Worm (Caenorhabditis elegans) whole organism, L3 larva: ENCODE results near the gene Y59A8A.8.
A peak's percentile ranks its signal among the peaks of the same experiment; 100 is the strongest.

Experiments
- R02D3.7 ChIP-seq: fragments of 150-350 bp; optimal IDR thresholded peaks from 2 replicates; lab custom pipeline; 2014; ENCODE audit warnings: missing biosample characterization, missing genetic modification characterization
- ZK546.5 ChIP-seq: sonication (generic microtip); optimal IDR thresholded peaks from 2 replicates; lab custom pipeline; 2017; ENCODE audit warnings: missing biosample characterization, missing genetic modification characterization
- aly-2 ChIP-seq: fragments of 150-350 bp; optimal IDR thresholded peaks from 2 replicates; lab custom pipeline; 2014; ENCODE audit warnings: missing biosample characterization, missing genetic modification characterization
- ama-1 ChIP-seq: fragments of 150-350 bp; optimal IDR thresholded peaks from 2 replicates; lab custom pipeline; 2018
- ceh-16 ChIP-seq: sonication (generic microtip); optimal IDR thresholded peaks from 2 replicates; lab custom pipeline; 2017; ENCODE audit warnings: missing biosample characterization, missing genetic modification characterization
- ceh-28 ChIP-seq: fragments of 150-350 bp; optimal IDR thresholded peaks from 2 replicates; lab custom pipeline; 2014; ENCODE audit warnings: missing biosample characterization, missing genetic modification reagents, missing genetic modification characterization
- ceh-82 ChIP-seq: fragments of 150-350 bp; optimal IDR thresholded peaks from 2 replicates; lab custom pipeline; 2014; ENCODE audit warnings: missing biosample characterization, missing genetic modification characterization
- ceh-9 ChIP-seq: sonication (generic microtip); optimal IDR thresholded peaks from 2 replicates; lab custom pipeline; 2018; ENCODE audit warnings: missing biosample characterization, missing genetic modification characterization
- daf-12 ChIP-seq: fragments of 150-350 bp; optimal IDR thresholded peaks from 2 replicates; lab custom pipeline; 2014; ENCODE audit warnings: missing biosample characterization, missing genetic modification reagents, missing genetic modification characterization
- egl-27 ChIP-seq: sonication (generic microtip); optimal IDR thresholded peaks from 4 replicates; lab custom pipeline; 2017; ENCODE audit warnings: missing biosample characterization, missing genetic modification reagents, missing genetic modification characterization
- egl-5 ChIP-seq: fragments of 150-350 bp; optimal IDR thresholded peaks from 2 replicates; lab custom pipeline; 2017; ENCODE audit warnings: missing biosample characterization, missing genetic modification reagents, missing genetic modification characterization, inconsistent platforms
- elt-1 ChIP-seq: fragments of 150-350 bp; optimal IDR thresholded peaks from 2 replicates; lab custom pipeline; 2014; ENCODE audit warnings: missing biosample characterization, missing genetic modification characterization
- elt-2 ChIP-seq: sonication (generic microtip); optimal IDR thresholded peaks from 2 replicates; lab custom pipeline; 2016; ENCODE audit warnings: missing genetic modification reagents, mild to moderate bottlenecking, missing genetic modification characterization, missing compliant biosample characterization
- elt-3 ChIP-seq, 3 experiments: fragments of 150-350 bp in 1 of 3; sonication (generic microtip) in 2 of 3; optimal IDR thresholded peaks; 2 replicates in 2 of 3; 4 replicates in 1 of 3; lab custom pipeline; 2014 to 2017; ENCODE audit warnings: missing biosample characterization in 3 of 3, missing genetic modification characterization in 3 of 3
- eor-1 ChIP-seq, 2 experiments: fragments of 150-350 bp; optimal IDR thresholded peaks; 2 replicates each; lab custom pipeline; 2014 to 2018; ENCODE audit warnings: missing biosample characterization in 2 of 2, missing genetic modification characterization in 2 of 2
- fkh-10 ChIP-seq: sonication (generic microtip); optimal IDR thresholded peaks from 2 replicates; lab custom pipeline; 2017; ENCODE audit warnings: missing biosample characterization, missing genetic modification reagents, missing genetic modification characterization
- fkh-2 ChIP-seq: fragments of 150-350 bp; optimal IDR thresholded peaks from 2 replicates; lab custom pipeline; 2014; ENCODE audit warnings: missing biosample characterization, missing genetic modification reagents, missing genetic modification characterization
- fos-1 ChIP-seq: fragments of 150-350 bp; optimal IDR thresholded peaks from 2 replicates; lab custom pipeline; 2014; ENCODE audit warnings: missing biosample characterization, missing genetic modification characterization
- hmg-11 ChIP-seq: sonication (generic microtip); optimal IDR thresholded peaks from 2 replicates; lab custom pipeline; 2016; ENCODE audit warnings: missing genetic modification characterization, missing compliant biosample characterization
- jun-1 ChIP-seq: fragments of 150-350 bp; optimal IDR thresholded peaks from 2 replicates; lab custom pipeline; 2014; ENCODE audit warnings: missing biosample characterization, missing genetic modification reagents, missing genetic modification characterization
- lin-15B ChIP-seq: fragments of 150-350 bp; optimal IDR thresholded peaks from 2 replicates; lab custom pipeline; 2014; ENCODE audit warnings: missing biosample characterization, missing genetic modification characterization
- lin-39 ChIP-seq: fragments of 150-350 bp; optimal IDR thresholded peaks from 2 replicates; lab custom pipeline; 2018; ENCODE audit warnings: missing biosample characterization, missing genetic modification reagents, missing genetic modification characterization
- lsy-12 ChIP-seq: sonication (generic microtip); optimal IDR thresholded peaks from 2 replicates; lab custom pipeline; 2016; ENCODE audit warnings: mild to moderate bottlenecking, missing genetic modification characterization, missing compliant biosample characterization
- mdl-1 ChIP-seq: fragments of 150-350 bp; optimal IDR thresholded peaks from 2 replicates; lab custom pipeline; 2014; ENCODE audit warnings: missing biosample characterization, missing genetic modification characterization
- mml-1 ChIP-seq: fragments of 150-350 bp; sonication (generic microtip); optimal IDR thresholded peaks from 3 replicates; lab custom pipeline; 2014; ENCODE audit warnings: missing biosample characterization, missing genetic modification characterization
- nfya-1 ChIP-seq: sonication (generic microtip); optimal IDR thresholded peaks from 2 replicates; lab custom pipeline; 2017; ENCODE audit warnings: missing genetic modification characterization, mild to moderate bottlenecking, missing compliant biosample characterization, antibody characterized with exemption, moderate library complexity; ENCODE audit not compliant: insufficient read depth
- nhr-11 ChIP-seq: fragments of 150-350 bp; optimal IDR thresholded peaks from 2 replicates; lab custom pipeline; 2014; ENCODE audit warnings: missing biosample characterization, missing genetic modification characterization
- nhr-12 ChIP-seq: fragments of 150-350 bp; optimal IDR thresholded peaks from 2 replicates; lab custom pipeline; 2014; ENCODE audit warnings: missing biosample characterization, missing genetic modification characterization
- nhr-23 ChIP-seq: fragments of 150-350 bp; optimal IDR thresholded peaks from 2 replicates; lab custom pipeline; 2014; ENCODE audit warnings: missing biosample characterization, missing genetic modification reagents, missing genetic modification characterization
- nhr-237 ChIP-seq: fragments of 150-350 bp; optimal IDR thresholded peaks from 2 replicates; lab custom pipeline; 2014; ENCODE audit warnings: missing biosample characterization, missing genetic modification characterization
- nhr-25 ChIP-seq: sonication (generic microtip); optimal IDR thresholded peaks from 2 replicates; lab custom pipeline; 2017; ENCODE audit warnings: missing biosample characterization, missing genetic modification characterization
- nhr-28 ChIP-seq: fragments of 150-350 bp; optimal IDR thresholded peaks from 2 replicates; lab custom pipeline; 2014; ENCODE audit warnings: missing biosample characterization, missing genetic modification characterization
- nhr-43 ChIP-seq: sonication (generic microtip); optimal IDR thresholded peaks from 2 replicates; lab custom pipeline; 2016; ENCODE audit warnings: mild to moderate bottlenecking, missing genetic modification characterization, missing compliant biosample characterization; ENCODE audit not compliant: poor library complexity, severe bottlenecking
- nhr-67 ChIP-seq: fragments of 150-350 bp; optimal IDR thresholded peaks from 2 replicates; lab custom pipeline; 2014; ENCODE audit warnings: missing biosample characterization, missing genetic modification characterization
- nhr-76 ChIP-seq: fragments of 150-350 bp; sonication (generic microtip); optimal IDR thresholded peaks from 5 replicates; lab custom pipeline; 2014; ENCODE audit warnings: missing biosample characterization, missing genetic modification characterization
- nhr-77 ChIP-seq: fragments of 150-350 bp; optimal IDR thresholded peaks from 2 replicates; lab custom pipeline; 2014; ENCODE audit warnings: missing biosample characterization, missing genetic modification characterization
- pha-4 ChIP-seq: fragments of 150-350 bp; optimal IDR thresholded peaks from 2 replicates; lab custom pipeline; 2014; ENCODE audit warnings: missing biosample characterization, missing genetic modification reagents, missing genetic modification characterization
- pqm-1 ChIP-seq: fragments of 150-350 bp; optimal IDR thresholded peaks from 2 replicates; lab custom pipeline; 2017; ENCODE audit warnings: missing biosample characterization, missing genetic modification characterization, inconsistent platforms
- sea-2 ChIP-seq: fragments of 150-350 bp; sonication (generic microtip); optimal IDR thresholded peaks from 4 replicates; lab custom pipeline; 2014; ENCODE audit warnings: missing biosample characterization, missing genetic modification reagents, missing genetic modification characterization
- skn-1 ChIP-seq: fragments of 150-350 bp; optimal IDR thresholded peaks from 2 replicates; lab custom pipeline; 2014; ENCODE audit warnings: missing biosample characterization, missing genetic modification characterization
- snpc-4 ChIP-seq: fragments of 150-350 bp; optimal IDR thresholded peaks from 2 replicates; lab custom pipeline; 2014; ENCODE audit warnings: missing biosample characterization, missing genetic modification characterization
- tbx-2 ChIP-seq: sonication (generic microtip); optimal IDR thresholded peaks from 2 replicates; lab custom pipeline; 2016; ENCODE audit warnings: mild to moderate bottlenecking, missing genetic modification characterization, missing compliant biosample characterization
- unc-39 ChIP-seq: sonication (generic microtip); optimal IDR thresholded peaks from 4 replicates; lab custom pipeline; 2017; ENCODE audit warnings: missing biosample characterization, missing genetic modification characterization
- unc-62 ChIP-seq: fragments of 150-350 bp; sonication (generic microtip); optimal IDR thresholded peaks from 4 replicates; lab custom pipeline; 2014; ENCODE audit warnings: missing biosample characterization, missing genetic modification reagents, missing genetic modification characterization
- zag-1 ChIP-seq: fragments of 150-350 bp; optimal IDR thresholded peaks from 2 replicates; lab custom pipeline; 2014; ENCODE audit warnings: missing biosample characterization, missing genetic modification characterization
- ztf-11 ChIP-seq: fragments of 150-350 bp; optimal IDR thresholded peaks from 2 replicates; lab custom pipeline; 2014; ENCODE audit warnings: missing biosample characterization, missing genetic modification characterization
- ztf-4 ChIP-seq: fragments of 150-350 bp; optimal IDR thresholded peaks from 2 replicates; lab custom pipeline; 2014; ENCODE audit warnings: missing biosample characterization, missing genetic modification characterization

The Y59A8A.8 gene

DNA sequence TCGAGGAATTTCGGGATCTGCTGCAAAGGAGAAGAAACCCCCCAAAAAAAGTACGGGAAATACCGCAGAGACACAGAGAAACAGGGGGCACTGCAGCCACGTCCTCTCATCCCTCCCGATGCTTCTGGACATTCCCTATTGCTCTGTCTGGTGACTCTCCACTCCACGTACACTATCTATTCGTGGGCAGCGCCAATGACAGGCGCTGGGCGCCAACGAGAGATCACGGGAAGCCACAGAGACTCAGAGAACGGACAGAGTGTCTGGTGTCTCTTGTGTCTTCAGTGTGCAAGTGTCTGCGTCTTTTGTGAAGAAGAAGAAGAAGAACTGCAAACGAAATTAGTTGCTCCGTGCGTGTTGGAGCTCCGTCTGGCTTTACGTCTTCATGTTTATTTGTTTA, 7.5 kb upstream of the Y59A8A.8 start:
- peak; percentile 49 for TF ChIP-seq ceh-82 (tag; lab: Kevin White, UChicago)
- no peak for TF ChIP-seq nhr-67 (tag; lab: Kevin White, UChicago)
- TF ChIP-seq hmg-11, result peak; percentile 93
- TF ChIP-seq fkh-2 (tag; lab: Kevin White, UChicago), result no peak
- TF ChIP-seq nhr-11 (tag; lab: Kevin White, UChicago), result no peak
- no peak for TF ChIP-seq ceh-9 (tag; lab: Kevin White, UChicago)
- peak; percentile 62 for TF ChIP-seq egl-5 (tag; lab: Kevin White, UChicago)
- no peak for TF ChIP-seq nhr-28 (tag; lab: Kevin White, UChicago)
- no peak for TF ChIP-seq ztf-4 (tag; lab: Kevin White, UChicago)
- no peak for TF ChIP-seq eor-1 (tag; optimal IDR thresholded peaks at IDR 0.05; lab: Kevin White, UChicago)
- TF ChIP-seq lin-39 (tag; lab: Kevin White, UChicago), result peak; percentile 90
- TF ChIP-seq ceh-28, result peak; percentile 78
- TF ChIP-seq ama-1, result no peak
- no peak for TF ChIP-seq fos-1 (tag; lab: Kevin White, UChicago)
- TF ChIP-seq unc-62 (GFP tag; lab: Kevin White, UChicago), result peak; percentile 64
- no peak for TF ChIP-seq nhr-76 (tag; lab: Kevin White, UChicago)
- TF ChIP-seq lin-15B (tag; lab: Kevin White, UChicago), result peak; percentile 79
- TF ChIP-seq R02D3.7, result peak; percentile 65
- TF ChIP-seq tbx-2 (tag; lab: Kevin White, UChicago), result peak; percentile 68
- no peak for TF ChIP-seq nhr-237 (tag; lab: Kevin White, UChicago)
- peak; percentile 71 for TF ChIP-seq mdl-1 (tag; lab: Kevin White, UChicago)
- no peak for TF ChIP-seq elt-3 (tag; optimal IDR thresholded peaks at IDR 0.05; lab: Kevin White, UChicago)
- peak; percentile 69 for TF ChIP-seq pha-4
- TF ChIP-seq jun-1 (tag; lab: Kevin White, UChicago), result peak; percentile 73
- no peak for TF ChIP-seq aly-2 (tag; lab: Kevin White, UChicago)
- no peak for TF ChIP-seq nhr-43 (tag; lab: Kevin White, UChicago)
- peak; percentile 66 for TF ChIP-seq pqm-1
- no peak for TF ChIP-seq ZK546.5 (tag; lab: Kevin White, UChicago)
- no peak for TF ChIP-seq sea-2 (GFP tag; lab: Kevin White, UChicago)
- TF ChIP-seq nhr-25 (tag; lab: Kevin White, UChicago), result peak; percentile 24
- no peak for TF ChIP-seq mml-1 (tag; lab: Kevin White, UChicago)
- TF ChIP-seq fkh-10 (GFP tag; lab: Kevin White, UChicago), result peak; percentile 64
- TF ChIP-seq egl-27 (tag; lab: Kevin White, UChicago), result no peak
- no peak for TF ChIP-seq nhr-77 (tag; lab: Kevin White, UChicago)
- TF ChIP-seq ztf-11 (tag; lab: Kevin White, UChicago), result no peak
- peak; percentile 33 for TF ChIP-seq skn-1 (tag; lab: Kevin White, UChicago)
- TF ChIP-seq lsy-12 (tag; lab: Kevin White, UChicago), result peak; percentile 61
- TF ChIP-seq nhr-12 (tag; lab: Kevin White, UChicago), result no peak
- peak; percentile 63 for TF ChIP-seq snpc-4 (tag; lab: Kevin White, UChicago)
- TF ChIP-seq ceh-16 (tag; lab: Kevin White, UChicago), result no peak
- no peak for TF ChIP-seq zag-1
- TF ChIP-seq elt-2 (tag; lab: Kevin White, UChicago), result peak; percentile 71
- TF ChIP-seq elt-1 (tag; lab: Kevin White, UChicago), result no peak
- TF ChIP-seq unc-39, result no peak
- no peak for TF ChIP-seq daf-12
- TF ChIP-seq nhr-23 (tag; lab: Kevin White, UChicago), result peak; percentile 80
- TF ChIP-seq nfya-1 (tag; lab: Kevin White, UChicago), result peak; percentile 99
